Worm (Caenorhabditis elegans) whole organism, midembryonic: ENCODE data around the gene C25G6.4.
A peak's percentile ranks its signal among the peaks of the same experiment; 100 is the strongest.

Experiments
- T22C8.4 ChIP-seq: fragments of 200-800 bp; sonication (Bioruptor generic); IDR thresholded peaks from 2 replicates; pipeline ENCODE4 v1.3.6; 2022; ENCODE audit warnings: missing genetic modification characterization, missing compliant biosample characterization
- cog-1 ChIP-seq: sonication (generic microtip); optimal IDR thresholded peaks from 2 replicates; lab custom pipeline; 2016; ENCODE audit warnings: missing genetic modification characterization, missing compliant biosample characterization
- flt-1 ChIP-seq: fragments of 200-800 bp; sonication (Bioruptor generic); IDR thresholded peaks from 2 replicates; pipeline ENCODE4 v1.3.6; 2022; ENCODE audit warnings: missing genetic modification characterization, missing compliant biosample characterization
- klf-2 ChIP-seq: fragments of 200-800 bp; sonication (Bioruptor generic); conservative IDR thresholded peaks from 2 replicates; pipeline ENCODE4 v1.3.6; 2022; ENCODE audit warnings: missing genetic modification reagents, missing genetic modification characterization, missing compliant biosample characterization
- med-1 ChIP-seq: sonication (generic microtip); optimal IDR thresholded peaks from 2 replicates; lab custom pipeline; 2017; ENCODE audit warnings: missing genetic modification characterization, mild to moderate bottlenecking, missing compliant biosample characterization, antibody characterized with exemption, missing genetic modification reagents; ENCODE audit not compliant: insufficient read depth
- ref-1 ChIP-seq: fragments of 200-800 bp; sonication (Bioruptor generic); conservative IDR thresholded peaks from 2 replicates; pipeline ENCODE4 v1.3.6; 2022; ENCODE audit warnings: missing genetic modification reagents, missing genetic modification characterization, missing compliant biosample characterization
- tab-1 ChIP-seq: fragments of 200-800 bp; sonication (Bioruptor generic); IDR thresholded peaks from 2 replicates; pipeline ENCODE4 v1.3.6; 2022; ENCODE audit warnings: missing genetic modification characterization, missing compliant biosample characterization
- ztf-23 ChIP-seq: fragments of 200-800 bp; sonication (Bioruptor generic); IDR thresholded peaks from 2 replicates; pipeline ENCODE4 v1.3.6; 2022; ENCODE audit warnings: missing genetic modification reagents, missing genetic modification characterization, missing compliant biosample characterization
- ztf-29 ChIP-seq: fragments of 200-800 bp; sonication (Bioruptor generic); IDR thresholded peaks from 2 replicates; pipeline ENCODE4 v1.3.6; 2022; ENCODE audit warnings: missing genetic modification reagents, missing genetic modification characterization, missing compliant biosample characterization

The C25G6.4 gene

DNA sequence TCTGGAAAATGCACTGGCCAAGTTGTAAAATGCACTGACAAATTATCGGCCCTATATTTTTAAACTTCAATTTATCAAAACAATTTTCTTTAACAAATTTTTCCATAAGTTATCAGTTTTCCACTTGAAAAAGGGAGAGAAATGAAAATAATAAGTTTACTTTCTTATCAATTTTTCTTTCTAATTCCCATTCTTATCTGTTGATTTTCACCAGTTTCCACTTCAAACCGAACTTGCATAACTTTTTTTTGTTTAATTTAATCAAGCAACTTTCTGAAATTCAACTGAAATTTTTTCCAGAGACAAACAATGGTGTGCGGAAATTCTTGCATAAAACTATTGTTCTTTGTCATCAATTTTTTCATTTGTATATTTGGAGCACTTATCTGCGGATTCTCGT lies 3.9 kb downstream of the C25G6.4 start, which contains the start of gene tsp-9:
Gene tsp-9, plus strand, starts transcription at position 301 of the 400 bp plus-strand sequence.
- TF ChIP-seq ztf-29 (GFP tag; lab: Robert Waterston, UW) (no peak), ztf-23 (GFP tag; lab: Robert Waterston, UW) (no peak), T22C8.4 (GFP tag; lab: Robert Waterston, UW) (no peak), ref-1 (GFP tag; lab: Robert Waterston, UW) (no peak), flt-1 (GFP tag; lab: Robert Waterston, UW) (no peak), med-1 (GFP tag; lab: Kevin White, UChicago) (no peak), klf-2 (no peak), tab-1 (GFP tag; lab: Robert Waterston, UW) (no peak)

DNA sequence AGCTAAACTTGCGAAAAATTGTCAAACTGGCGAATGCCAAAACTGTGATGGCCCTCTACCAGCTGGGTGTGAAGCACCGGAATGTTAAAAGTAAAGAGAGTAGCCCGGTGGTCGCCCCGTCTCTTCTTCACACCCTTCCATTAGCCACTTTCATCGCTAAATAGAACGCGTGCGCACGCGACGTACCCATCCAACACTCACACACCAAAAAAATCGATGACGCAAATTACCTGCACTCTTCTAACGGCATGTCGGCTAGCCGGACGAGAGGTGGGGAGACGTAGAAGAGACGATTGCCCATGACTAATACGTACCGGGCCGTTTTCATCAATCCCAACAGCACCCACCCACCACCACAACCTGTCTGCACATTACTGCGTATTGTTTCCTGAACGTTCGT lies 5.4 kb downstream of the C25G6.4 start:
- no peak for TF ChIP-seq ztf-29 (GFP tag; lab: Robert Waterston, UW)
- TF ChIP-seq cog-1 (tag; lab: Kevin White, UChicago): no peak
- no peak for TF ChIP-seq ztf-23 (GFP tag; lab: Robert Waterston, UW)
- 0 out of 2 replicates have a peak, but pooled peaks have one; percentile 20 for TF ChIP-seq flt-1 (GFP tag; lab: Robert Waterston, UW)
- TF ChIP-seq ref-1 (GFP tag; lab: Robert Waterston, UW): no peak
- peak; percentile 70 for TF ChIP-seq T22C8.4 (GFP tag; lab: Robert Waterston, UW)

DNA sequence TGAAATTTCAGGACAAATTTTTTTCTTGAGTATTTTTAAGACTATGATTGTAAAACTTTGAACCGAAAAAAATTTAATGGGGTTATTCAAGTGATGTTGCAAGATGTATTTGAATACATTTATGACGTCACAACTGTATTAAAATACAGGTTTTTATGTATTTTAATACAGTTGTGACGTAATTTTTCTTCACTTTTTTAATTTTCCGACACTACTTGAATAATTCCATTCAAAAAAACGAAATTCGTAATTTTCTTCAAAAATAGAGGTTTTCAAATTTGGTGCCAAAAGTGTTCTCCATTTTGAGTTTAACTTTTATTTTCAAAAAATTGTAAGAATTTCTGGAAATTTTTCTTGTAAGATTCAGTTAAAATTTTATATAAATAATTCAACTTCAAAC lies 6.9 kb downstream of the C25G6.4 start:
- no peak for TF ChIP-seq ref-1 (GFP tag; lab: Robert Waterston, UW)
- TF ChIP-seq cog-1 (tag; lab: Kevin White, UChicago): no peak
- no peak for TF ChIP-seq ztf-23 (GFP tag; lab: Robert Waterston, UW)
- no peak for TF ChIP-seq ztf-29 (GFP tag; lab: Robert Waterston, UW)
- TF ChIP-seq med-1 (GFP tag; lab: Kevin White, UChicago): no peak
- no peak for TF ChIP-seq tab-1 (GFP tag; lab: Robert Waterston, UW)
- TF ChIP-seq flt-1 (GFP tag; lab: Robert Waterston, UW): no peak
- TF ChIP-seq klf-2: no peak
- no peak for TF ChIP-seq T22C8.4 (GFP tag; lab: Robert Waterston, UW)

DNA sequence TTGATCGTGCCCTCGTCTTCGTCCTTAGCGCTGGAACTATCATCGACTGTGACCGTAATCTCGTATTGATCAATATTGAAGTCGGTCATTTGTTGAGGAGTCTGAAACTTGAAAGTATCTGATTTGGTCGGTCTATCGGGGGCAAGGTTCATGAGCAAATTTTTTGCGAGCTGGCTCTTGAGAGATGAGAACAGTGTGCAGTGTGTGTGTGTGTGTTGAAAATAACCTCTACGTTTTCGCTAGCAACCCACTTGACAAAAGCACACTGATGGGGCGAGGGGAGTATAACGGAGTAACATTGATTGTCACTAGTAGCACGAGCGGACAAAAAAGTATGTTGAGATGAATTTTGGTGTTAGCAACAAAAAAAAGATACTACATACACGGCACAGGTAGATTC lies 10.8 kb downstream of the C25G6.4 start, which contains the start of gene C25G6.3:
Gene C25G6.3, minus strand, starts transcription at position 101 of the 400 bp plus-strand sequence.
- TF ChIP-seq ztf-29 (GFP tag; lab: Robert Waterston, UW) (no peak), klf-2 (no peak), T22C8.4 (GFP tag; lab: Robert Waterston, UW) (no peak), flt-1 (GFP tag; lab: Robert Waterston, UW) (no peak), ztf-23 (GFP tag; lab: Robert Waterston, UW) (no peak), med-1 (GFP tag; lab: Kevin White, UChicago) (no peak), ref-1 (GFP tag; lab: Robert Waterston, UW) (no peak), cog-1 (tag; lab: Kevin White, UChicago) (no peak), tab-1 (GFP tag; lab: Robert Waterston, UW) (no peak)

DNA sequence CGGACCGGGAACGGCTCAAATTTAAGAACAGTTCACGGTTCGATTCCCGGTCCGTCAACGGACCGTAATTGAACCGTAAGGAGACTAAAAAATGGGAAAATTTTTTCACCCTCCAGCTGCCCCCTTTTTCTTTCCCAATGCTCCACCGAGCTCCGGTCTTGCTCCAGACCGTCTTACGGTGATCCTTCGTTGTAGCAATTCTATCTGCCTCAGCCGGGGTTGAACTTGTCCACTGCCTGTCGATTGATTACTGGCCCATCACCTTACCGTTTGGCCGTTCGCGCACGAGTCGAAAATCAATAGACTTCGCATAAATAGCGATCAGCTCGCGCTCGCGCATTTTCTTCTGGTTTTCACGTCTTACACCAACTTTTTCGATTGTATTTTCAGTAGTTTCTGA lies 15.7 kb downstream of the C25G6.4 start:
- TF ChIP-seq flt-1 (GFP tag; lab: Robert Waterston, UW): peak; percentile 41; the same call in 1 of the 2 replicates

DNA sequence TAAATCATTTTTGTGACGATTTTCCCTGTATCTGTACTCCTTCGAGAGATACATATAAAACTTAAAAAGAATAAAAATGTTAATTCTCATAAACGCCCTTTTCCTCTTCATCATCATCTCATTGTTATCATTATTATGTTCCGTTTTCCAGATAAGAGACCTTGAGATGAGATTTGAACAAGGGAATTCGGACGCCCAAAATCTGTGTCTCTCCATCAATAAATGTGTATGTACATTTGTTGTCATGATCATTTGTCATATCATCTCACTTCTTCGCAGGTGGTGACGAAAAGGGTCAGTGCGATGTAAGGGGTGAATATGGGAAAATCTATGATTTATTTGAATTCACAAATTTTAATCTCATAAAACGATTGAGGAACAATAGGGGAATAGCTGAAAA lies 17.6 kb downstream of the C25G6.4 start:
- TF ChIP-seq med-1 (GFP tag; lab: Kevin White, UChicago) (no peak), tab-1 (GFP tag; lab: Robert Waterston, UW) (no peak)

DNA sequence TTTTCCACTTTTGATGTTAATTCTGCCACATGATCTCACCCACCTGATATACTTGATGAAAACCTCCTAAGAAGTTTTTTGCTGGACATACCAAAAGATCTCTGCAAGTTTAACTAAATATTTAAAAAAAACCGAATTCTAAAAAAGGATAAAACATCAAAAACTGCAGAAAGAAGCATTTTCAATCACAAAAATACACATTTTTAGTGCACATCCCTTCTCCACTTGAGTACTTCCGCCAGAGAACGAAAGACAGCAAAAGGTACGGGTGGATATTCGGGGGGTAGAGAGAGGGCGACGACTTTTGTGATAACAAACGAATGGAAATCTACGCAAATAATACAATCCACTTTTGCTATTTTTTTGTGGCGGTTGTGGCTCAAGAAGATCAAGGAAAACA lies 19.0 kb downstream of the C25G6.4 start, which contains the start of gene C46H3.2:
Gene C46H3.2, minus strand, starts transcription at position 101 of the 400 bp plus-strand sequence.
- TF ChIP-seq T22C8.4 (GFP tag; lab: Robert Waterston, UW) (no peak), tab-1 (GFP tag; lab: Robert Waterston, UW) (no peak), ztf-23 (GFP tag; lab: Robert Waterston, UW) (no peak), cog-1 (tag; lab: Kevin White, UChicago) (no peak), ztf-29 (GFP tag; lab: Robert Waterston, UW) (no peak), klf-2 (no peak), flt-1 (GFP tag; lab: Robert Waterston, UW) (no peak), med-1 (GFP tag; lab: Kevin White, UChicago) (no peak), ref-1 (GFP tag; lab: Robert Waterston, UW) (no peak)

DNA sequence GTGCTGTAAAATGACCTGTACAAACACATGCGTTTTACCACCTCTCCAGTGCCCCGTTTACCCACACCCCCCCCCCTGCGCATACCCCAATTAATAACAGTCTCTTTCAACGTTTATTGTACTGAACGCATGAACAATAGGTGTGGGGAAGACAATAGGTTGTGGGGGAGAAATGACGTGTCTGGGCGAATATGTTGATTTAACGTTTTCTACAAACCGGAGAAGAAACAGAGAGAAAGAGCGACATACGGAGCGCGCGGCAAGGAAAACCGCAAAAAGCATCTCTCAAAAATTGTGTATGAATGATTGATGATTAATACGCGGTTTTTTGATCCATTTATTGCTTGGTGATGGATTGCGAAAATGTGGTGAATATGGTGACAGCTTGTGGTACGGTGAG lies 25.8 kb downstream of the C25G6.4 start:
- TF ChIP-seq klf-2: no peak
- TF ChIP-seq flt-1 (GFP tag; lab: Robert Waterston, UW): 0 out of 2 replicates have a peak, but pooled peaks have one; percentile 59
- 0 out of 2 replicates have a peak, but pooled peaks have one; percentile 43 for TF ChIP-seq tab-1 (GFP tag; lab: Robert Waterston, UW)
- 0 out of 2 replicates have a peak, but pooled peaks have one; percentile 10 for TF ChIP-seq ztf-23 (GFP tag; lab: Robert Waterston, UW)
- no peak for TF ChIP-seq med-1 (GFP tag; lab: Kevin White, UChicago)

DNA sequence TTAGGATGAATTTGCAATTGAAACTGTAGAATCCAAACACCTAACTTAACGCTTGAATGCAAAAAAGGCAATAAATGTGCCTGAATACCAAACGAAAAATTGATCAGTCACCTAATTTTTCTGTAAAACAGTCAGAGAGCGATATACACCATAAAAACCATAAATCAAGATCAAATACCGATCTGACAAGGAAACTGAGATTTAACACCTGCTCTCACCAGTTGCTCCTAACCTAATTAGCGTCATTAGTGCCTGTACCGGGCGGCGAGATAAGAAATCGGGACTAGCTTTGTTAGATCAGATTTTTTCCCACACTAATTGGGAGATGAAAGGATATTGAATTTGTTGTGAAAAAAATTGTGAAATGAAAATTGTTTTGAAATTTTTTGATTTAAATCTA lies 26.5 kb downstream of the C25G6.4 start:
- TF ChIP-seq ztf-23 (GFP tag; lab: Robert Waterston, UW) (no peak), klf-2 (no peak), ref-1 (GFP tag; lab: Robert Waterston, UW) (no peak), cog-1 (tag; lab: Kevin White, UChicago) (no peak), flt-1 (GFP tag; lab: Robert Waterston, UW) (no peak), ztf-29 (GFP tag; lab: Robert Waterston, UW) (no peak), med-1 (GFP tag; lab: Kevin White, UChicago) (no peak), tab-1 (GFP tag; lab: Robert Waterston, UW) (no peak), T22C8.4 (GFP tag; lab: Robert Waterston, UW) (no peak)

DNA sequence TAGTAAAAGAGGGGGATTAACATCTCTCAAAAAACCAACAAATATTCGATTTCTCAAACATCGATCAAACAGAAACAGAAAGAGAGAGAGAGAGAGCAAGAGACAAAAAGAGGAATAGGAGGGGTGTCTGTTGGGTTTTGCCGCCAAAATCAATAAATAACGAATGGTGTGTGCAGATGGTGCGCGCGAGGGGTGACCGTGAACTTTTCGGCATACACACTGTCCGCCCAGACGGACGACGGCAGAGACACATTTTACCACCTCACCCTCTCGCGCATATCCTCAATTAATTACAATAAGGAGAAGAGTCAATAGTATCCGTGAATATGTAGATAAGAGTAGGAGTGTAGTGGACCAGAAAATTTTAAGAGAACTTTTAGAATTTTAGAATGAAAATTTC lies 27.2 kb downstream of the C25G6.4 start:
- TF ChIP-seq T22C8.4 (GFP tag; lab: Robert Waterston, UW) (peak; percentile 48; the same call in 1 of the 2 replicates), med-1 (GFP tag; lab: Kevin White, UChicago) (no peak), cog-1 (tag; lab: Kevin White, UChicago) (no peak)
